Worm (Caenorhabditis elegans) whole organism, midembryonic: Measurements from ENCODE around the gene kin-36.
"Not testable (repeated sequence)": the region's sequence is repeated elsewhere in the genome, so short reads cannot be mapped to it uniquely, and the experiment has no call there.

ENCODE experiments used
- T22C8.4 ChIP-seq: fragments of 200-800 bp; sonication (Bioruptor generic); IDR thresholded peaks from 2 replicates; pipeline ENCODE4 v1.3.6; 2022; ENCODE audit warnings: missing genetic modification characterization, missing compliant biosample characterization
- cog-1 ChIP-seq: sonication (generic microtip); optimal IDR thresholded peaks from 2 replicates; lab custom pipeline; 2016; ENCODE audit warnings: missing genetic modification characterization, missing compliant biosample characterization
- flt-1 ChIP-seq: fragments of 200-800 bp; sonication (Bioruptor generic); IDR thresholded peaks from 2 replicates; pipeline ENCODE4 v1.3.6; 2022; ENCODE audit warnings: missing genetic modification characterization, missing compliant biosample characterization
- klf-2 ChIP-seq: fragments of 200-800 bp; sonication (Bioruptor generic); conservative IDR thresholded peaks from 2 replicates; pipeline ENCODE4 v1.3.6; 2022; ENCODE audit warnings: missing genetic modification reagents, missing genetic modification characterization, missing compliant biosample characterization
- med-1 ChIP-seq: sonication (generic microtip); optimal IDR thresholded peaks from 2 replicates; lab custom pipeline; 2017; ENCODE audit warnings: missing genetic modification characterization, mild to moderate bottlenecking, missing compliant biosample characterization, antibody characterized with exemption, missing genetic modification reagents; ENCODE audit not compliant: insufficient read depth
- ref-1 ChIP-seq: fragments of 200-800 bp; sonication (Bioruptor generic); conservative IDR thresholded peaks from 2 replicates; pipeline ENCODE4 v1.3.6; 2022; ENCODE audit warnings: missing genetic modification reagents, missing genetic modification characterization, missing compliant biosample characterization
- tab-1 ChIP-seq: fragments of 200-800 bp; sonication (Bioruptor generic); IDR thresholded peaks from 2 replicates; pipeline ENCODE4 v1.3.6; 2022; ENCODE audit warnings: missing genetic modification characterization, missing compliant biosample characterization
- ztf-23 ChIP-seq: fragments of 200-800 bp; sonication (Bioruptor generic); IDR thresholded peaks from 2 replicates; pipeline ENCODE4 v1.3.6; 2022; ENCODE audit warnings: missing genetic modification reagents, missing genetic modification characterization, missing compliant biosample characterization
- ztf-29 ChIP-seq: fragments of 200-800 bp; sonication (Bioruptor generic); IDR thresholded peaks from 2 replicates; pipeline ENCODE4 v1.3.6; 2022; ENCODE audit warnings: missing genetic modification reagents, missing genetic modification characterization, missing compliant biosample characterization

The kin-36 gene

DNA sequence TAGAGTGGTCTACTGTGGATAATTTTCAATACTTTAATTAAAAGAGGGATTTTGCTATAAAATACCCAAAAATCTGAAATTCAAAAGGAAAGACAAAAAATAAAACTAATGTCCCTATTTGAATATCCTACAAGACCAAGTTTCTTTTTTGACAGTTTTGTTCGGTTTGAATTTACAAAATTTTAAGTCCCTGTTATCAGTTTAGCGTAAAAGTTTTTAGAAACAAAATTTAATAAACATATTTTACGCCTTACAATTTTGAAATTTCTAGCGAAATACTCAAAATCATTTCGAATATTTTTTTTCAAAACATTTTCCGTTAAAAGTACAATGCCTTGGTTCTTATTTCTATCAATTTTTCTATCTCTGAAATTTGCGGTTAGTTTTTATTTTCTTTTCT, 13.6 kb downstream of the kin-36 start, which contains the start of gene spe-51:
TSS of gene spe-51 (plus strand) at position 301 of the 400 bp plus-strand sequence.
- TF ChIP-seq flt-1 (GFP tag; lab: Robert Waterston, UW) (no peak), ref-1 (GFP tag; lab: Robert Waterston, UW) (no peak), cog-1 (no peak), ztf-23 (GFP tag; lab: Robert Waterston, UW) (no peak), tab-1 (no peak), T22C8.4 (GFP tag; lab: Robert Waterston, UW) (no peak), med-1 (no peak), klf-2 (GFP tag; lab: Robert Waterston, UW) (no peak), ztf-29 (GFP tag; lab: Robert Waterston, UW) (no peak)

DNA sequence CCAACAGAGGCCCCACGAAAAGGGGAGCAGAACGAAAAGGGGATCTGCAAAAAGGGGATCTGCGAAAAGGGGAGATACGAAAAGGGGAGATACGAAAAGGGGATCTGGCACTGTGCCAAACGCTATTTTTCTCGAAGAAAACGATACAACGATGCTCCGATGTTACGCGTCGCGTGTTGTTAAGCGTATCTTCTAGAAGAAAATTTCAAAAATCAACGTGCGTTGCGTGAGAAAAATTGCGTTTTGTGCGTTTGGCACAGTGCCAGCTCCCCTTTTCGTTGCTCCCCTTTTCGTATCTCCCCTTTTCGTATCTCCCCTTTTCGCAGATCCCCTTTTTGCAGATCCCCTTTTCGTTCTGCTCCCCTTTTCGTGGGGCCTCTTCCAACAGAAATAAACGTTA, 23.3 kb downstream of the kin-36 start:
- TF ChIP-seq klf-2 (GFP tag; lab: Robert Waterston, UW) = 0 out of 2 replicates have a peak, but pooled peaks have one; percentile 32

DNA sequence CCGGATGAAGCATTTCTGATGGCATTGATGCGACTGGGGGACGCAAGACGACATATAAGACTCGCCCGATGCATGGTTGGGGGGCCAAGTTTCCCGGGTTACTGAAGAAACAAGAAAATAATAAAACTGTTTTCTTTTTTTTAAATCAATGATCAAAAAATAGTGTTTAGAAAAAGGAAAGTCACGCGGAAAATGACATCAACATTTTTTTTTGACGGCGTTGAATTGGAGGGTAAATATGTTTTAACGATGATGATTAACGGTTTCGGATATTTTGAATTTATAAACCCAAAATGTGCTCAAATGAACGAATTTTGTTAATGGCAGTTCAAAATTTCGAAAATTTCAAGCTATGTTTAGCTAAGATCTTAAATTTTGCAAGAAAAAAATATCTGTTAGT, 25.1 kb downstream of the kin-36 start, which contains the start of gene ogdh-1:
TSS of gene ogdh-1 (minus strand) at position 101 of the 400 bp plus-strand sequence.
- no peak for TF ChIP-seq ztf-23 (GFP tag; lab: Robert Waterston, UW)
- TF ChIP-seq ref-1 (GFP tag; lab: Robert Waterston, UW) = no peak
- no peak for TF ChIP-seq cog-1
- no peak for TF ChIP-seq ztf-29 (GFP tag; lab: Robert Waterston, UW)
- TF ChIP-seq flt-1 (GFP tag; lab: Robert Waterston, UW) = no peak
- TF ChIP-seq T22C8.4 (GFP tag; lab: Robert Waterston, UW) = no peak
- TF ChIP-seq klf-2 (GFP tag; lab: Robert Waterston, UW) = no peak
- TF ChIP-seq med-1 = no peak
- TF ChIP-seq tab-1 = no peak

ce11 chrIV:4705182-4705581, 26.4 kb downstream of the kin-36 start:
- TF ChIP-seq flt-1 (GFP tag; lab: Robert Waterston, UW) = no peak
- TF ChIP-seq ztf-23 (GFP tag; lab: Robert Waterston, UW) = no peak
- no peak for TF ChIP-seq cog-1
- no peak for TF ChIP-seq med-1
- no peak for TF ChIP-seq ztf-29 (GFP tag; lab: Robert Waterston, UW)

ce11 chrIV:4705922-4706321, 27.1 kb downstream of the kin-36 start:
- TF ChIP-seq flt-1 (GFP tag; lab: Robert Waterston, UW) (no peak), med-1 (no peak), ztf-29 (GFP tag; lab: Robert Waterston, UW) (no peak), klf-2 (GFP tag; lab: Robert Waterston, UW) (no peak), ref-1 (GFP tag; lab: Robert Waterston, UW) (no peak), T22C8.4 (GFP tag; lab: Robert Waterston, UW) (no peak), cog-1 (no peak)

DNA sequence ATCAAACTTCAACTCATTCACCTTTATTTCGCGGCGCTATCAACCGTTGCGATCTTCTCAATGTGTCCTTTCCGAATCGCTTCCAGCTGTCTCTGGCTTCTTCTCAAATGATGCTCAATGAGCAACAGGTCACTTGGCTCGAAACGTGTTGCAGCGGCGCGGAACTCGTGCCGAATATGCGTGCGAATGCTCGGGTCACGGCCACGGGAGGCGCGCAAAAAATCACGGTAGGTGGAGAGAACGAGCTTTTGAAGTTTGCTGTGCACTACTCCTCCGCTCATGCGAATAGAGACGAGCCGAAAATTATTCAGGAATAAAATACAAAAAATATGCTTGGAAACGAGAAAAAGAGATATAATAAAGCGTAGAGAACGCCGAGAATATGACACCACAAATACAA, 31.6 kb downstream of the kin-36 start, which contains the start of gene cif-1:
TSS of gene cif-1 (minus strand) at position 297 of the 400 bp plus-strand sequence.
- no peak for TF ChIP-seq ref-1 (GFP tag; lab: Robert Waterston, UW)
- TF ChIP-seq med-1 = no peak
- no peak for TF ChIP-seq T22C8.4 (GFP tag; lab: Robert Waterston, UW)
- no peak for TF ChIP-seq flt-1 (GFP tag; lab: Robert Waterston, UW)
- no peak for TF ChIP-seq ztf-29 (GFP tag; lab: Robert Waterston, UW)
- TF ChIP-seq tab-1 = no peak
- TF ChIP-seq cog-1 = no peak
- no peak for TF ChIP-seq klf-2 (GFP tag; lab: Robert Waterston, UW)
- TF ChIP-seq ztf-23 (GFP tag; lab: Robert Waterston, UW) = no peak

ce11 chrIV:4712376-4712775, 33.6 kb downstream of the kin-36 start, which contains the start of gene yars-2:
Gene yars-2, minus strand, starts transcription at chrIV:4712624.
- TF ChIP-seq tab-1 (no peak), ztf-23 (GFP tag; lab: Robert Waterston, UW) (0 out of 2 replicates have a peak, but pooled peaks have one; percentile 37)

DNA sequence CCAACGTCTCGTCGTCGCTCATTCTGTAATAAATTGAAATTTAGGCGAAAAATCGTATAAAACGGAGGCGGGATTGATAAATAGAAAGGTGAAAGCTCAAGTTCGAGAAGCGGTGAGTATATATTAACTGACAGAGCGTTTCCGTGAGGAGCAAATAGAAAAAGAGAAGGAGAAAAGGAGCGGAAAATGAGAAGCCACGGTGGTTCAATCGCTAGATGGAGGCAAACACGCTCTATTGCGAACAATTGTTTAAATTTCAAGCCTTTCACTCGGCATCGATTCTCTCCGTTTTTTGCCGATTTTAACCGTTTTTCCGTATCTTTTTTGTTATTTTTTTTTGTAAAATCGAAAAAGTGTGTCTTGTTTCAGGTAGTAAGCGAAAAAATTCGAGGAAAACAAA, 37.0 kb downstream of the kin-36 start, which contains the start of gene miro-1:
TSS of gene miro-1 (minus strand) at position 23 of the 400 bp plus-strand sequence.
- TF ChIP-seq ztf-29, ref-1, klf-2 (GFP tag; lab: Robert Waterston, UW): not testable (repeated sequence)

ce11 chrIV:4720522-4720921, 41.7 kb downstream of the kin-36 start:
- peak; percentile 24; the same call in 1 of the 2 replicates for TF ChIP-seq T22C8.4 (GFP tag; lab: Robert Waterston, UW)
- peak; percentile 60; the same call in 1 of the 2 replicates for TF ChIP-seq ztf-23 (GFP tag; lab: Robert Waterston, UW)

ce11 chrIV:4723687-4724086, 44.9 kb downstream of the kin-36 start:
- TF ChIP-seq flt-1 (GFP tag; lab: Robert Waterston, UW) (no peak), klf-2 (GFP tag; lab: Robert Waterston, UW) (no peak), T22C8.4 (GFP tag; lab: Robert Waterston, UW) (no peak), ztf-23 (GFP tag; lab: Robert Waterston, UW) (no peak), ztf-29 (GFP tag; lab: Robert Waterston, UW) (no peak), tab-1 (no peak), med-1 (no peak), ref-1 (GFP tag; lab: Robert Waterston, UW) (no peak), cog-1 (no peak)

DNA sequence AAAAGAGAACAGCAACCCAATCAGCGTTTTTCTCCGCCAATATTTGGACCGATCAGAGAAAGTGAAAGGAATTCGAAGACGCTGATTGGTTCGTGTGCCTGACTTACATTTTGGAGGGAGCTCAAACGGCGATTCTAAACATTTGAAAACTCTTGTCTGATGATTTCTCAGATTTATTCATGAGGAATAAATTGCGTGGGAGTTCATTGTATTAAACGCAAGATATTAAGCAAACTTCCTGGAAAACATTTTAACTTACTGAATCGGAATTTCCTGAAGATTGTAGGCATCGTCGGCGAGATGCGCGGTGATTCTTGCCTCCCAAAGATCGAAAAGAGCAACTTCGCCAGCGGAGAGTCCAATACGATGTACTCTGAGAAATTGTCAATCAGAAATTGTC, 45.7 kb downstream of the kin-36 start, which contains the start of gene K08F11.1:
TSS of gene K08F11.1 (plus strand) at position 301 of the 400 bp plus-strand sequence.
- TF ChIP-seq klf-2 (GFP tag; lab: Robert Waterston, UW) = no peak
- no peak for TF ChIP-seq med-1
- no peak for TF ChIP-seq flt-1 (GFP tag; lab: Robert Waterston, UW)
- no peak for TF ChIP-seq T22C8.4 (GFP tag; lab: Robert Waterston, UW)
- TF ChIP-seq ztf-29 (GFP tag; lab: Robert Waterston, UW) = no peak
- TF ChIP-seq cog-1 = no peak
- no peak for TF ChIP-seq ztf-23 (GFP tag; lab: Robert Waterston, UW)
- TF ChIP-seq tab-1 = no peak
